Fruit fly (Drosophila melanogaster) whole organism, embryonic: ENCODE data around the gene CG15530.

Experiments used
- Adf1 ChIP-seq: fragments of 200-800 bp; sonication (Bioruptor generic); IDR thresholded peaks from 2 replicates; pipeline ENCODE4 v1.3.6; 2022; ENCODE audit warnings: missing biosample characterization, missing genetic modification characterization
- Antp ChIP-seq: fragments of 200-800 bp; sonication (Bioruptor generic); optimal IDR thresholded peaks from 3 replicates; lab custom pipeline; 2016; ENCODE audit warnings: missing biosample characterization, missing genetic modification characterization
- BtbVII ChIP-seq: fragments of 200-800 bp; sonication (Bioruptor generic); optimal IDR thresholded peaks from 3 replicates; lab custom pipeline; 2017; ENCODE audit warnings: missing biosample characterization, mild to moderate bottlenecking, missing genetic modification characterization
- CG11093 ChIP-seq: fragments of 200-800 bp; sonication (Bioruptor generic); IDR thresholded peaks from 3 replicates; pipeline ENCODE4 v1.3.6; 2022; ENCODE audit warnings: missing biosample characterization, missing genetic modification characterization
- CG11456 ChIP-seq: fragments of 200-800 bp; sonication (Bioruptor generic); IDR thresholded peaks from 3 replicates; pipeline ENCODE4 v1.3.6; 2022; ENCODE audit warnings: missing biosample characterization, missing genetic modification characterization
- CG13775 ChIP-seq: fragments of 200-800 bp; sonication (Bioruptor generic); optimal IDR thresholded peaks from 3 replicates; lab custom pipeline; 2017; ENCODE audit warnings: missing biosample characterization, mild to moderate bottlenecking, missing genetic modification characterization
- CG14667 ChIP-seq: fragments of 200-800 bp; sonication (Bioruptor generic); IDR thresholded peaks from 2 replicates; pipeline ENCODE4 v1.3.6; 2022; ENCODE audit warnings: missing biosample characterization, missing genetic modification characterization
- CG17385 ChIP-seq: fragments of 200-800 bp; sonication (Bioruptor generic); optimal IDR thresholded peaks from 3 replicates; lab custom pipeline; 2018; ENCODE audit warnings: missing biosample characterization, mild to moderate bottlenecking, missing genetic modification characterization
- CG18619 ChIP-seq: fragments of 200-800 bp; sonication (Bioruptor generic); optimal IDR thresholded peaks from 3 replicates; lab custom pipeline; 2017; ENCODE audit warnings: missing biosample characterization, mild to moderate bottlenecking, missing genetic modification characterization
- CG2202 ChIP-seq: fragments of 200-800 bp; sonication (Bioruptor generic); optimal IDR thresholded peaks from 2 replicates; lab custom pipeline; 2018; ENCODE audit warnings: missing biosample characterization, mild to moderate bottlenecking, missing genetic modification characterization
- CG31388 ChIP-seq: fragments of 200-800 bp; sonication (Bioruptor generic); optimal IDR thresholded peaks from 2 replicates; lab custom pipeline; 2016; ENCODE audit warnings: missing biosample characterization, missing genetic modification characterization
- CG3163 ChIP-seq: fragments of 200-800 bp; sonication (Bioruptor generic); optimal IDR thresholded peaks from 3 replicates; lab custom pipeline; 2016; ENCODE audit warnings: missing biosample characterization, missing genetic modification characterization
- CG4282 ChIP-seq: fragments of 200-800 bp; sonication (Bioruptor generic); optimal IDR thresholded peaks from 2 replicates; lab custom pipeline; 2016; ENCODE audit warnings: missing biosample characterization, missing genetic modification characterization
- CG5245 ChIP-seq: fragments of 200-800 bp; sonication (Bioruptor generic); optimal IDR thresholded peaks from 3 replicates; lab custom pipeline; 2016; ENCODE audit warnings: missing biosample characterization, missing genetic modification characterization
- CG6175 ChIP-seq: fragments of 200-800 bp; sonication (Bioruptor generic); IDR thresholded peaks from 3 replicates; pipeline ENCODE4 v1.3.6; 2022; ENCODE audit warnings: missing biosample characterization, missing genetic modification characterization
- CG6654 ChIP-seq: fragments of 200-800 bp; sonication (Bioruptor generic); optimal IDR thresholded peaks from 2 replicates; lab custom pipeline; 2017; ENCODE audit warnings: missing biosample characterization, mild to moderate bottlenecking, missing genetic modification characterization
- CG7745 ChIP-seq: fragments of 200-800 bp; sonication (Bioruptor generic); optimal IDR thresholded peaks from 2 replicates; lab custom pipeline; 2018; ENCODE audit warnings: missing biosample characterization, mild to moderate bottlenecking, missing genetic modification characterization, moderate library complexity
- CG8478 ChIP-seq: fragments of >200 bp; optimal IDR thresholded peaks from 2 replicates; lab custom pipeline; 2018
- CG9215 ChIP-seq: fragments of 200-800 bp; sonication (Bioruptor generic); IDR thresholded peaks from 2 replicates; pipeline ENCODE4 v1.3.6; 2022; ENCODE audit warnings: missing biosample characterization, missing genetic modification characterization
- CrebB ChIP-seq: fragments of 200-800 bp; sonication (Bioruptor generic); optimal IDR thresholded peaks from 3 replicates; lab custom pipeline; 2018; ENCODE audit warnings: missing biosample characterization, mild to moderate bottlenecking, missing genetic modification characterization
- Doc2 ChIP-seq: fragments of 200-800 bp; sonication (Bioruptor generic); IDR thresholded peaks from 2 replicates; pipeline ENCODE4 v1.3.6; 2022; ENCODE audit warnings: missing biosample characterization, missing genetic modification characterization
- Hey ChIP-seq: fragments of 200-800 bp; sonication (Bioruptor generic); optimal IDR thresholded peaks from 3 replicates; lab custom pipeline; 2018; ENCODE audit warnings: missing biosample characterization, mild to moderate bottlenecking, missing genetic modification characterization
- HmgD ChIP-seq: fragments of 200-800 bp; sonication (Bioruptor generic); optimal IDR thresholded peaks from 3 replicates; lab custom pipeline; 2016; ENCODE audit warnings: missing biosample characterization, missing genetic modification characterization
- NC2α ChIP-seq: fragments of 200-800 bp; sonication (Bioruptor generic); optimal IDR thresholded peaks from 2 replicates; lab custom pipeline; 2016; ENCODE audit warnings: missing biosample characterization, missing genetic modification characterization
- Neu2 ChIP-seq: fragments of 200-800 bp; sonication (Bioruptor generic); optimal IDR thresholded peaks from 3 replicates; lab custom pipeline; 2016; ENCODE audit warnings: missing biosample characterization, missing genetic modification characterization, borderline replicate concordance
- Sox100B ChIP-seq: fragments of 200-800 bp; sonication (Bioruptor generic); optimal IDR thresholded peaks from 3 replicates; lab custom pipeline; 2018; ENCODE audit warnings: missing biosample characterization, mild to moderate bottlenecking, missing genetic modification characterization
- Taf1 ChIP-seq: fragments of 200-800 bp; sonication (Bioruptor generic); IDR thresholded peaks from 2 replicates; pipeline ENCODE4 v1.3.6; 2022; ENCODE audit warnings: missing biosample characterization, missing genetic modification characterization
- amos ChIP-seq: fragments of 200-800 bp; sonication (Bioruptor generic); IDR thresholded peaks from 2 replicates; pipeline ENCODE4 v1.3.6; 2022; ENCODE audit warnings: missing biosample characterization, missing genetic modification characterization; ENCODE audit not compliant: partially characterized antibody
- ash1 ChIP-seq: fragments of 200-800 bp; sonication (Bioruptor generic); optimal IDR thresholded peaks from 2 replicates; lab custom pipeline; 2018; ENCODE audit warnings: missing biosample characterization, mild to moderate bottlenecking, missing genetic modification characterization
- bbx ChIP-seq: fragments of 200-800 bp; sonication (Bioruptor generic); IDR thresholded peaks from 2 replicates; pipeline ENCODE4 v1.3.6; 2022; ENCODE audit warnings: missing biosample characterization, missing genetic modification characterization; ENCODE audit not compliant: partially characterized antibody
- bowl ChIP-seq: fragments of 200-800 bp; sonication (Bioruptor generic); IDR thresholded peaks from 2 replicates; pipeline ENCODE4 v1.3.6; 2022; ENCODE audit warnings: missing biosample characterization, missing genetic modification characterization
- cad ChIP-seq: fragments of >200 bp; optimal IDR thresholded peaks from 2 replicates; lab custom pipeline; 2017; ENCODE audit warnings: missing biosample characterization, missing genetic modification characterization
- cas ChIP-seq: fragments of 200-800 bp; sonication (Bioruptor generic); IDR thresholded peaks from 2 replicates; pipeline ENCODE4 v1.3.6; 2022; ENCODE audit warnings: missing biosample characterization, missing genetic modification characterization
- dmrt11E ChIP-seq: fragments of 200-800 bp; sonication (Bioruptor generic); optimal IDR thresholded peaks from 3 replicates; lab custom pipeline; 2018; ENCODE audit warnings: missing biosample characterization, mild to moderate bottlenecking, missing genetic modification characterization, moderate library complexity
- exex ChIP-seq: fragments of 200-800 bp; sonication (Bioruptor generic); optimal IDR thresholded peaks from 4 replicates; lab custom pipeline; 2018; ENCODE audit warnings: missing biosample characterization, mild to moderate bottlenecking, missing genetic modification characterization, moderate library complexity
- fd96Cb ChIP-seq: fragments of 200-800 bp; sonication (Bioruptor generic); optimal IDR thresholded peaks from 2 replicates; lab custom pipeline; 2018; ENCODE audit warnings: missing biosample characterization, mild to moderate bottlenecking, missing genetic modification characterization, moderate library complexity
- gt ChIP-seq: fragments of 200-800 bp; sonication (Bioruptor generic); IDR thresholded peaks from 2 replicates; pipeline ENCODE4 v1.3.6; 2022; ENCODE audit warnings: missing biosample characterization, missing genetic modification characterization
- hb ChIP-seq: fragments of 200-800 bp; sonication (Bioruptor generic); IDR thresholded peaks from 3 replicates; pipeline ENCODE4 v1.3.6; 2022; ENCODE audit warnings: missing biosample characterization, missing genetic modification characterization; ENCODE audit not compliant: partially characterized antibody
- lbe ChIP-seq: fragments of 200-800 bp; sonication (Bioruptor generic); optimal IDR thresholded peaks from 2 replicates; lab custom pipeline; 2016; ENCODE audit warnings: missing biosample characterization, mild to moderate bottlenecking, missing genetic modification characterization
- luna ChIP-seq: fragments of 200-800 bp; sonication (Bioruptor generic); optimal IDR thresholded peaks from 2 replicates; lab custom pipeline; 2016; ENCODE audit warnings: missing biosample characterization, missing genetic modification characterization
- mld ChIP-seq: fragments of 200-800 bp; sonication (Bioruptor generic); IDR thresholded peaks from 3 replicates; pipeline ENCODE4 v1.3.6; 2022; ENCODE audit warnings: missing biosample characterization, missing genetic modification characterization; ENCODE audit not compliant: partially characterized antibody
- nerfin-1 ChIP-seq: fragments of 200-800 bp; sonication (Bioruptor generic); optimal IDR thresholded peaks from 3 replicates; lab custom pipeline; 2019; ENCODE audit warnings: missing biosample characterization, mild to moderate bottlenecking, missing genetic modification characterization, moderate library complexity
- odd ChIP-seq: fragments of 200-800 bp; sonication (Bioruptor generic); optimal IDR thresholded peaks from 2 replicates; lab custom pipeline; 2017; ENCODE audit warnings: missing biosample characterization, mild to moderate bottlenecking, missing genetic modification characterization
- org-1 ChIP-seq: fragments of 200-800 bp; sonication (Bioruptor generic); optimal IDR thresholded peaks from 2 replicates; lab custom pipeline; 2017; ENCODE audit warnings: missing biosample characterization, missing genetic modification characterization
- pnt ChIP-seq: fragments of 200-800 bp; sonication (Bioruptor generic); optimal IDR thresholded peaks from 3 replicates; lab custom pipeline; 2016; ENCODE audit warnings: missing biosample characterization, missing genetic modification characterization
- run ChIP-seq: fragments of 200-800 bp; sonication (Bioruptor generic); optimal IDR thresholded peaks from 3 replicates; lab custom pipeline; 2018; ENCODE audit warnings: missing biosample characterization, mild to moderate bottlenecking, missing genetic modification characterization
- seq ChIP-seq: fragments of 200-800 bp; sonication (Bioruptor generic); IDR thresholded peaks from 2 replicates; pipeline ENCODE4 v1.3.6; 2022; ENCODE audit warnings: missing biosample characterization, missing genetic modification characterization
- trh ChIP-seq: fragments of 200-800 bp; sonication (Bioruptor generic); optimal IDR thresholded peaks from 2 replicates; lab custom pipeline; 2016; ENCODE audit warnings: missing biosample characterization, missing genetic modification characterization
- unpg ChIP-seq: fragments of 200-800 bp; sonication (Bioruptor generic); optimal IDR thresholded peaks from 3 replicates; lab custom pipeline; 2018; ENCODE audit warnings: missing biosample characterization, mild to moderate bottlenecking, missing genetic modification characterization, moderate library complexity
- zf30C ChIP-seq: fragments of 200-800 bp; sonication (Bioruptor generic); optimal IDR thresholded peaks from 3 replicates; lab custom pipeline; 2018; ENCODE audit warnings: missing biosample characterization, mild to moderate bottlenecking, missing genetic modification characterization

Gene CG15530

dm6 chr3R:30134063-30135047 lies 43.3 kb upstream of the CG15530 start, which contains the start of gene Tpi (continued):
- TF ChIP-seq CG11093 (GFP tag; lab: Robert Waterston, UW) (no peak), CG13775 (no peak), Sox100B (GFP tag; lab: Kevin White, UChicago) (no peak), cad (GFP tag; lab: Kevin White, UChicago) (no peak), CG8478 (peak; percentile 91), trh (GFP tag; lab: Kevin White, UChicago) (no peak), CG2202 (tag; lab: Kevin White, UChicago) (no peak), zf30C (GFP tag; lab: Kevin White, UChicago) (no peak), CG18619 (GFP tag; lab: Kevin White, UChicago) (no peak), luna (GFP tag; lab: Kevin White, UChicago) (no peak), CG17385 (peak; percentile 23), Doc2 (no peak), CG7745 (tag; lab: Kevin White, UChicago) (no peak), CG14667 (GFP tag; lab: Robert Waterston, UW) (no peak), run (no peak), BtbVII (GFP tag; lab: Kevin White, UChicago) (peak; percentile 9), ash1 (GFP tag; lab: Kevin White, UChicago) (no peak), gt (GFP tag; lab: Robert Waterston, UW) (no peak), bbx (GFP tag; lab: Robert Waterston, UW) (no peak; the same call in 1 of the 2 replicates), Taf1 (no peak), CG3163 (GFP tag; lab: Kevin White, UChicago) (no peak), CG4282 (GFP tag; lab: Kevin White, UChicago) (no peak), mld (GFP tag; lab: Robert Waterston, UW) (no peak), Neu2 (GFP tag; lab: Kevin White, UChicago) (no peak), CG31388 (GFP tag; lab: Kevin White, UChicago) (no peak), lbe (GFP tag; lab: Kevin White, UChicago) (no peak), nerfin-1 (no peak), HmgD (no peak), CG9215 (GFP tag; lab: Robert Waterston, UW) (no peak), fd96Cb (tag; lab: Kevin White, UChicago) (no peak), CG11456 (GFP tag; lab: Robert Waterston, UW) (no peak), unpg (peak; percentile 62), CG5245 (no peak), NC2α (no peak), exex (tag; lab: Kevin White, UChicago) (no peak), pnt (GFP tag; lab: Kevin White, UChicago) (no peak), CG6654 (GFP tag; lab: Kevin White, UChicago) (peak; percentile 90), Adf1 (GFP tag; lab: Robert Waterston, UW) (no peak), Antp (GFP tag; lab: Kevin White, UChicago) (peak; percentile 23), CG6175 (no peak), cas (GFP tag; lab: Robert Waterston, UW) (no peak), CrebB (tag; lab: Kevin White, UChicago) (peak; percentile 31), hb (GFP tag; lab: Robert Waterston, UW) (no peak), odd (GFP tag; lab: Kevin White, UChicago) (no peak), dmrt11E (tag; lab: Kevin White, UChicago) (no peak), amos (no peak), bowl (GFP tag; lab: Robert Waterston, UW) (no peak), org-1 (GFP tag; lab: Kevin White, UChicago) (peak; percentile 2), Hey (tag; lab: Kevin White, UChicago) (no peak), seq (GFP tag; lab: Robert Waterston, UW) (no peak)
